Worm (Caenorhabditis elegans) whole organism, L2 larva: ENCODE results near the gene unc-9.

Experiments
- ceh-82 ChIP-seq: fragments of 150-350 bp; optimal IDR thresholded peaks from 2 replicates; lab custom pipeline; 2014; ENCODE audit warnings: missing biosample characterization, missing genetic modification characterization
- fos-1 ChIP-seq: fragments of 150-350 bp; optimal IDR thresholded peaks from 2 replicates; lab custom pipeline; 2014; ENCODE audit warnings: missing biosample characterization, missing genetic modification characterization
- snpc-4 ChIP-seq: fragments of 150-350 bp; optimal IDR thresholded peaks from 2 replicates; lab custom pipeline; 2014; ENCODE audit warnings: missing biosample characterization, missing genetic modification characterization
- unc-55 ChIP-seq: fragments of 150-350 bp; sonication (generic microtip); optimal IDR thresholded peaks from 3 replicates; lab custom pipeline; 2014; ENCODE audit warnings: missing biosample characterization, missing genetic modification reagents, missing genetic modification characterization
- unc-62 ChIP-seq: fragments of 150-350 bp; optimal IDR thresholded peaks from 2 replicates; lab custom pipeline; 2014; ENCODE audit warnings: missing biosample characterization, missing genetic modification reagents, missing genetic modification characterization
- ztf-11 ChIP-seq: sonication (generic microtip); optimal IDR thresholded peaks from 2 replicates; lab custom pipeline; 2017; ENCODE audit warnings: missing biosample characterization, missing genetic modification characterization

- no peak for TF ChIP-seq ceh-82 (tag; lab: Kevin White, UChicago)
- TF ChIP-seq unc-55 (GFP tag; lab: Kevin White, UChicago), result no peak
- TF ChIP-seq unc-62, result no peak
- TF ChIP-seq snpc-4 (tag; lab: Kevin White, UChicago), result no peak
- TF ChIP-seq fos-1 (tag; lab: Kevin White, UChicago), result no peak
- no peak for TF ChIP-seq ztf-11
These were observed 33.3 kb downstream of the unc-9 start, which contains the start of gene K08H2.2 for ce11 chrX:13234879-13235278.
